Worm (Caenorhabditis elegans): ENCODE data around the gene M02G9.4.

Gene M02G9.4

DNA sequence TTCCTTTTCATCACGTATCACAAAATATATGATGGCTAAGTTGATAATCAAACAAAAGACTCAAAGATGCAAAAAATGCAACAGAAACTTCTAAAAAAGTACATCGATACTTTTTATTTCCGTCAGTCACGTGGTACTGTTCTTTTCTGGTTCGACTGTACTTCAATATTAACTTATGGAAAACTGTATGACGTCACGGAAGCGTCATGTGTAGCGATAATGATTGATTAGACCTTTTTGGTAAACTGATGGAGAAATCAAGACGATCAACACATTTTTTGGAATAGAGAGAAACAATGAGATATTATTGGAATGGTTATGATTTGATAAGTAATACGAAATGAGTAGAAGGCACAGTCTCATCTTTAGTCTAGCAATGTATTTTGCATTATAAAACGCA lies 22.8 kb upstream of the M02G9.4 start (continued):
- TF ChIP-seq ceh-20 (GFP tag; IDR thresholded peaks at IDR 0.05) = peak; percentile 34; the same call in 1 of the 2 replicates
- no peak for TF ChIP-seq daf-12 (tag; optimal IDR thresholded peaks at IDR 0.05)
- peak in 1 of 2 experiments; percentile 37 for TF ChIP-seq lsy-2 (tag; optimal IDR thresholded peaks at IDR 0.05)
- TF ChIP-seq lim-7 (GFP tag; IDR thresholded peaks at IDR 0.05) = no peak

- TF ChIP-seq hif-1 (tag; optimal IDR thresholded peaks at IDR 0.05) (peak; percentile 14 to 94), lsy-2 (tag; optimal IDR thresholded peaks at IDR 0.05) (peak in 1 of 2 experiments; percentile 22), hlh-11 (tag; optimal IDR thresholded peaks at IDR 0.05) (peak; percentile 41), saeg-2 (GFP tag; IDR thresholded peaks at IDR 0.05) (no peak), duxl-1 (tag; optimal IDR thresholded peaks at IDR 0.05; ENCODE audit: poor library complexity) (no peak), nhr-11 (tag; optimal IDR thresholded peaks at IDR 0.05) (peak; percentile 74), F44E2.7 (GFP tag; IDR thresholded peaks at IDR 0.05) (no peak), daf-16 (GFP tag; optimal IDR thresholded peaks at IDR 0.05) (peak in 1 of 2 experiments; percentile 89), daf-16 (tag; optimal IDR thresholded peaks at IDR 0.05) (no peak), hlh-30 (tag; optimal IDR thresholded peaks at IDR 0.05; ENCODE audit: insufficient read depth) (peak; percentile 64), ceh-20 (GFP tag; IDR thresholded peaks at IDR 0.05) (peak; percentile 37; the same call in 1 of the 2 replicates)
These were observed 16.9 kb upstream of the M02G9.4 start, which contains the start of gene nep-26 for ce11 chrII:10300082-10300749. TSS of gene nep-26 (minus strand) at chrII:10300132.

DNA sequence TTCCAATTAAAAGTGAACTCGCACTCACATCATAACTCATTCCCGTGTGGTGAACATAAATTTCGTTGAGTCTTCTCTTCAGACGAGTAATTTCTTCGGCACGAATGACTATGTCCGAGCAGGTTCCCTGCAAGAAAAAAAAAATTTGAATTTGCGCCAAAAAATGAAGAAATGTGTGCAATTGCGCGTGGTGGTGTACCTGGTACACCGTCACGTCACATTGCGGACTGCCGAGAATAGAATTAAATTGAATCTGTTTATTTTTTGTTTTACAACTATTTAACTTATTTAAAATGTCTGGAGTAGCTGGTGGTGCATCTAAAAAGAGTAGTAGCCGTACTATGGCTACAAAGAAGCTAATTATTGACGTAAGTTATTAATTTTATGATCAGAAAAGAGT lies 16.2 kb upstream of the M02G9.4 start, which contains the start of gene mdt-22:
Gene mdt-22, plus strand, starts transcription at position 263 of the 400 bp plus-strand sequence.
- TF ChIP-seq F49E8.2 (tag; optimal IDR thresholded peaks at IDR 0.05; ENCODE audit: borderline replicate concordance) (peak; percentile 4), madf-9 (GFP tag; conservative IDR thresholded peaks at IDR 0.05) (no peak), nhr-76 (tag; optimal IDR thresholded peaks at IDR 0.05) (no peak), F44E2.7 (GFP tag; IDR thresholded peaks at IDR 0.05) (no peak), lin-38 (GFP tag; IDR thresholded peaks at IDR 0.05) (peak; percentile 82), rbr-2 (tag; optimal IDR thresholded peaks at IDR 0.05) (peak; percentile 76), ama-1 (optimal IDR thresholded peaks at IDR 0.05) (no peak), daf-12 (tag; optimal IDR thresholded peaks at IDR 0.05) (no peak), daf-16 (GFP tag; optimal IDR thresholded peaks at IDR 0.05) (peak in 1 of 2 experiments; percentile 45), daf-16 (tag; optimal IDR thresholded peaks at IDR 0.05) (peak; percentile 45), ceh-20 (GFP tag; IDR thresholded peaks at IDR 0.05) (peak; percentile 68), T26A8.4 (GFP tag; IDR thresholded peaks at IDR 0.05) (peak; percentile 74), nhr-102 (tag; optimal IDR thresholded peaks at IDR 0.05) (peak; percentile 58), gei-8 (GFP tag; optimal IDR thresholded peaks at IDR 0.05) (no peak), ctbp-1 (GFP tag; IDR thresholded peaks at IDR 0.05) (peak; percentile 59; the same call in 1 of the 2 replicates), zfp-3 (GFP tag; conservative IDR thresholded peaks at IDR 0.05) (0 out of 2 replicates have a peak, but pooled peaks have one; percentile 56), saeg-2 (GFP tag; IDR thresholded peaks at IDR 0.05) (no peak), lin-1 (GFP tag; IDR thresholded peaks at IDR 0.05) (peak; percentile 49; the same call in 1 of the 2 replicates), dpl-1 (GFP tag; optimal IDR thresholded peaks at IDR 0.05) (peak; percentile 95), zip-11 (GFP tag; IDR thresholded peaks at IDR 0.05) (no peak), zfp-2 (tag; optimal IDR thresholded peaks at IDR 0.05) (no peak), mep-1 (tag; optimal IDR thresholded peaks at IDR 0.05) (peak; percentile 73), jun-1 (tag; optimal IDR thresholded peaks at IDR 0.05) (peak; percentile 1), pha-4 (GFP tag; IDR thresholded peaks at IDR 0.05) (peak; percentile 63; the same call in 1 of the 2 replicates), pha-4 (tag; optimal IDR thresholded peaks at IDR 0.05) (no peak), lir-3 (tag; optimal IDR thresholded peaks at IDR 0.05) (no peak), hif-1 (tag; optimal IDR thresholded peaks at IDR 0.05) (peak in 1 of 2 experiments; percentile 51), D1046.2 (GFP tag; IDR thresholded peaks at IDR 0.05) (no peak), unc-130 (GFP tag; optimal IDR thresholded peaks at IDR 0.05) (peak; percentile 33), arid-1 (GFP tag; conservative IDR thresholded peaks at IDR 0.05) (peak; percentile 78; the same call in 1 of the 2 replicates), Y105C5A.15 (GFP tag; IDR thresholded peaks at IDR 0.05) (no peak), spr-1 (tag; optimal IDR thresholded peaks at IDR 0.05) (peak; percentile 52), daf-19 (GFP tag; conservative IDR thresholded peaks at IDR 0.05) (0 out of 2 replicates have a peak, but pooled peaks have one; percentile 46), lin-15B (tag; optimal IDR thresholded peaks at IDR 0.05) (no peak), duxl-1 (tag; optimal IDR thresholded peaks at IDR 0.05; ENCODE audit: poor library complexity) (peak; percentile 2), nhr-6 (tag; optimal IDR thresholded peaks at IDR 0.05) (peak; percentile 28), lin-13 (GFP tag; optimal IDR thresholded peaks at IDR 0.05) (peak; percentile 72), dve-1 (tag; optimal IDR thresholded peaks at IDR 0.05; ENCODE audit: insufficient read depth) (peak; percentile 60), tra-1 (GFP tag; IDR thresholded peaks at IDR 0.05) (peak; percentile 51; the same call in 1 of the 2 replicates)

Data from whole organism, L4 larva.